Worm (Caenorhabditis elegans): Measurements from ENCODE around the gene F53F8.6.

DNA sequence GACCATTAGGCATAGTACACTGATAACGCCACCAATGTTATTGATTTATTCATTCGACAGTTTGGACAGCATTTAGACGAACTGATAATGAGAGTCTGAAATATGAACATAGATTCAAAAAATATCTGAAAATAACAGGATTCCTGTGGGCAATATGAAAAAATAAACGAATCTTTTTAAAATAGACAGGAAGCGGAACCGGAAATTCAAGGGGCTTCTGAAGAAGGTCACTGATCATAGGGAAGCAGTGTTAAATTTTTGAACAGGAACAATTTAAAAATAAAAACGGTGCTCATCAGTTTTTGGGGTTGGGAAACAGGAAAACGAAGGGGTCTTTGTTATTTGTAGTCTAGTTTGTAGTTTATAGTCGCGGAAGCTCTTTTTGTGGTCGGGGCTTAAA, 5.8 kb upstream of the F53F8.6 start, which contains the start of gene F53F8.7:
- TF ChIP-seq ceh-82 (tag; optimal IDR thresholded peaks at IDR 0.05) (no peak), lin-39 (tag; optimal IDR thresholded peaks at IDR 0.05) (no peak), fkh-10 (GFP tag; optimal IDR thresholded peaks at IDR 0.05) (no peak), Y5F2A.4 (GFP tag; optimal IDR thresholded peaks at IDR 0.05) (no peak), sdz-12 (GFP tag; optimal IDR thresholded peaks at IDR 0.05) (no peak), mxl-2 (GFP tag; conservative IDR thresholded peaks at IDR 0.05) (no peak)

Data from whole organism, L4 larva.